Fruit fly (Drosophila melanogaster) ovary, adult (tissue): ENCODE results near the gene CG43088.

ENCODE experiments used
- CG17801 ChIP-seq: fragments of 200-800 bp; optimal IDR thresholded peaks from 2 replicates; lab custom pipeline; 2019; ENCODE audit warnings: missing biosample characterization, mild to moderate bottlenecking, missing genetic modification characterization, moderate library complexity; ENCODE audit not compliant: partially characterized antibody

The CG43088 gene

DNA sequence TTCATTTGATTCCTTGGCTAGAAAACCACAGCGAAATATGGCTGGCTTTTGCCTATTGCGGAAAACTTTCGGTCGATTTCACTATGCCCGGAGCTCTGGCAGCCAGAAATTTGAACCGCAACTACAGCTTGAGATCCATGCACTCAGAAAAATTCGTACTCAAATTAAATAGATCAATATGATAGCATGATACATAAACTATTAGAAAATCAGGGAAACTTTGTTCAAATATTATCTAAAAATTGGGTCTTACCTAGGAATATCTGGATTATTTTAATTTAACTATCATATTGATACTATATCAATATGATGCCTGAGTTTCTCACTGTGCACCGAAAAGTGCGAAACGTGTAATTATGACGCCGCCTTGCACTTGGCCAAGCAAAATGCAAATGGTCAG is 49.0 kb downstream of the CG43088 start:
- no peak for TF ChIP-seq CG17801 (GFP tag; lab: Kevin White, UChicago)
